Worm (Caenorhabditis elegans) whole organism, L4 larva: ENCODE data around the gene gei-15.

Experiments
- Y105C5A.15 ChIP-seq: fragments of 200-800 bp; sonication (Bioruptor generic); IDR thresholded peaks from 2 replicates; pipeline ENCODE4 v1.3.6; 2022; ENCODE audit warnings: missing genetic modification characterization, missing compliant biosample characterization
- ceh-20 ChIP-seq: fragments of 200-800 bp; sonication (Bioruptor generic); IDR thresholded peaks from 2 replicates; pipeline ENCODE4 v1.3.6; 2022; ENCODE audit warnings: missing genetic modification reagents, missing genetic modification characterization, missing compliant biosample characterization
- egl-27 ChIP-seq: sonication (generic microtip); optimal IDR thresholded peaks from 3 replicates; lab custom pipeline; 2017; ENCODE audit warnings: missing biosample characterization, missing genetic modification reagents, missing genetic modification characterization
- lin-39 ChIP-seq: fragments of 150-350 bp; optimal IDR thresholded peaks from 2 replicates; lab custom pipeline; 2014; ENCODE audit warnings: missing biosample characterization, missing genetic modification reagents, missing genetic modification characterization
- lir-3 ChIP-seq: sonication (generic microtip); optimal IDR thresholded peaks from 2 replicates; lab custom pipeline; 2016; ENCODE audit warnings: mild to moderate bottlenecking, missing genetic modification characterization, missing compliant biosample characterization
- lsy-2 ChIP-seq, 2 experiments: fragments of 150-350 bp in 1 of 2; sonication (generic microtip) in 1 of 2; optimal IDR thresholded peaks; 2 replicates each; lab custom pipeline; 2014 to 2017; ENCODE audit warnings: missing biosample characterization in 2 of 2, missing genetic modification characterization in 2 of 2
- mep-1 ChIP-seq: fragments of 150-350 bp; sonication (generic microtip); optimal IDR thresholded peaks from 3 replicates; lab custom pipeline; 2014; ENCODE audit warnings: missing biosample characterization, missing genetic modification characterization
- nhr-11 ChIP-seq: fragments of 150-350 bp; optimal IDR thresholded peaks from 2 replicates; lab custom pipeline; 2014; ENCODE audit warnings: missing biosample characterization, missing genetic modification characterization
- pha-4 ChIP-seq, 2 experiments: fragments of 150-350 bp in 1 of 2; fragments of 200-800 bp in 1 of 2; sonication (Bioruptor generic) in 1 of 2; IDR thresholded peaks in 1 of 2; optimal IDR thresholded peaks in 1 of 2; 2 replicates each; pipeline versions ENCODE4 v1.3.6 to Lab custom; 2014 to 2022; ENCODE audit warnings: missing genetic modification characterization in 2 of 2, missing genetic modification reagents in 2 of 2, missing biosample characterization in 1 of 2, missing compliant biosample characterization in 1 of 2
- unc-130 ChIP-seq: sonication (generic microtip); optimal IDR thresholded peaks from 2 replicates; lab custom pipeline; 2016; ENCODE audit warnings: missing genetic modification reagents, missing genetic modification characterization, missing compliant biosample characterization
- zfp-3 ChIP-seq: fragments of 200-800 bp; sonication (Bioruptor generic); conservative IDR thresholded peaks from 2 replicates; pipeline ENCODE4 v1.3.6; 2022; ENCODE audit warnings: missing genetic modification reagents, missing genetic modification characterization, missing compliant biosample characterization

ce11 chrX:6836065-6836527, 13.0 kb upstream of the gei-15 start, which contains the start of gene F41B4.3:
- TF ChIP-seq Y105C5A.15 (GFP tag; lab: Robert Waterston, UW) (no peak), pha-4 (GFP tag; IDR thresholded peaks at IDR 0.05; lab: Robert Waterston, UW) (no peak), pha-4 (tag; optimal IDR thresholded peaks at IDR 0.05; lab: Kevin White, UChicago) (no peak), mep-1 (tag; lab: Kevin White, UChicago) (no peak), nhr-11 (tag; lab: Kevin White, UChicago) (no peak), lir-3 (tag; lab: Kevin White, UChicago) (no peak), unc-130 (GFP tag; lab: Kevin White, UChicago) (no peak), lsy-2 (tag; optimal IDR thresholded peaks at IDR 0.05; lab: Kevin White, UChicago) (no peak), zfp-3 (GFP tag; lab: Robert Waterston, UW) (no peak), egl-27 (no peak), lin-39 (tag; lab: Kevin White, UChicago) (no peak), ceh-20 (GFP tag; lab: Robert Waterston, UW) (no peak)
